Fruit fly (Drosophila melanogaster) whole organism, prepupa: Measurements from ENCODE around the gene ttm50.

Experiments used
- Blimp-1 ChIP-seq: fragments of 200-800 bp; sonication (Bioruptor generic); optimal IDR thresholded peaks from 3 replicates; lab custom pipeline; 2017; ENCODE audit warnings: missing biosample characterization, missing genetic modification characterization, mild to moderate bottlenecking, moderate library complexity, missing genetic modification reagents
- CG10631 ChIP-seq: fragments of 200-800 bp; sonication (Bioruptor generic); optimal IDR thresholded peaks from 2 replicates; lab custom pipeline; 2016; ENCODE audit warnings: missing biosample characterization, missing genetic modification characterization
- CG10669 ChIP-seq: fragments of 200-800 bp; sonication (Bioruptor generic); optimal IDR thresholded peaks from 3 replicates; lab custom pipeline; 2018; ENCODE audit warnings: missing biosample characterization, mild to moderate bottlenecking, missing genetic modification characterization, moderate library complexity
- CG11294 ChIP-seq: fragments of 200-800 bp; sonication (Bioruptor generic); IDR thresholded peaks from 2 replicates; pipeline ENCODE4 v1.3.6; 2022; ENCODE audit warnings: missing biosample characterization, missing genetic modification characterization
- CG11762 ChIP-seq: fragments of 200-800 bp; sonication (Bioruptor generic); optimal IDR thresholded peaks from 3 replicates; lab custom pipeline; 2016; ENCODE audit warnings: missing biosample characterization, missing genetic modification characterization; ENCODE audit not compliant: insufficient read depth
- CG11902 ChIP-seq: fragments of 200-800 bp; sonication (Bioruptor generic); optimal IDR thresholded peaks from 3 replicates; lab custom pipeline; 2016; ENCODE audit warnings: missing biosample characterization, missing genetic modification characterization
- CG15336 ChIP-seq: fragments of 200-800 bp; sonication (Bioruptor generic); IDR thresholded peaks from 2 replicates; pipeline ENCODE4 v1.3.6; 2022; ENCODE audit warnings: missing biosample characterization, missing genetic modification characterization
- CG16779 ChIP-seq: fragments of 200-800 bp; sonication (Bioruptor generic); optimal IDR thresholded peaks from 3 replicates; lab custom pipeline; 2017; ENCODE audit warnings: missing biosample characterization, mild to moderate bottlenecking, missing genetic modification characterization
- CG3032 ChIP-seq: fragments of 200-800 bp; optimal IDR thresholded peaks from 2 replicates; lab custom pipeline; 2019; ENCODE audit warnings: missing biosample characterization, mild to moderate bottlenecking, missing genetic modification characterization, moderate library complexity
- CG32006 ChIP-seq: fragments of 200-800 bp; sonication (Bioruptor generic); optimal IDR thresholded peaks from 3 replicates; lab custom pipeline; 2017; ENCODE audit warnings: missing biosample characterization, mild to moderate bottlenecking, missing genetic modification characterization
- CG4318 ChIP-seq: fragments of 200-800 bp; sonication (Bioruptor generic); optimal IDR thresholded peaks from 3 replicates; lab custom pipeline; 2017; ENCODE audit warnings: missing biosample characterization, mild to moderate bottlenecking, missing genetic modification characterization
- CG6163 ChIP-seq: fragments of 200-800 bp; sonication (Bioruptor generic); IDR thresholded peaks from 3 replicates; pipeline ENCODE4 v1.3.6; 2022; ENCODE audit warnings: missing biosample characterization, missing genetic modification characterization
- CG6276 ChIP-seq: fragments of 200-800 bp; sonication (Bioruptor generic); optimal IDR thresholded peaks from 2 replicates; lab custom pipeline; 2017; ENCODE audit warnings: missing biosample characterization, mild to moderate bottlenecking, missing genetic modification characterization
- CG6792 ChIP-seq: fragments of 200-800 bp; sonication (Bioruptor generic); optimal IDR thresholded peaks from 3 replicates; lab custom pipeline; 2016; ENCODE audit warnings: missing biosample characterization, missing genetic modification characterization
- CG6808 ChIP-seq: fragments of 200-800 bp; sonication (Bioruptor generic); optimal IDR thresholded peaks from 3 replicates; lab custom pipeline; 2017; ENCODE audit warnings: missing biosample characterization, missing genetic modification characterization, mild to moderate bottlenecking, moderate library complexity, missing genetic modification reagents
- CG8119 ChIP-seq: fragments of 200-800 bp; sonication (Bioruptor generic); IDR thresholded peaks from 3 replicates; pipeline ENCODE4 v1.3.6; 2022; ENCODE audit warnings: missing biosample characterization, missing genetic modification characterization
- CG8632 ChIP-seq: fragments of 200-800 bp; sonication (Bioruptor generic); optimal IDR thresholded peaks from 3 replicates; lab custom pipeline; 2016; ENCODE audit warnings: missing biosample characterization, missing genetic modification characterization
- CG9139 ChIP-seq: fragments of 200-800 bp; sonication (Bioruptor generic); optimal IDR thresholded peaks from 3 replicates; lab custom pipeline; 2017; ENCODE audit warnings: missing biosample characterization, mild to moderate bottlenecking, missing genetic modification characterization
- Eip75B ChIP-seq: fragments of 200-800 bp; sonication (Bioruptor generic); optimal IDR thresholded peaks from 3 replicates; lab custom pipeline; 2016; ENCODE audit warnings: missing biosample characterization, missing genetic modification characterization
- Eip78C ChIP-seq: fragments of 200-800 bp; sonication (Bioruptor generic); peaks from one replicate; lab custom pipeline; 2016; ENCODE audit warnings: missing biosample characterization, missing genetic modification characterization
- Ets21C ChIP-seq: fragments of 200-800 bp; sonication (Bioruptor generic); optimal IDR thresholded peaks from 3 replicates; lab custom pipeline; 2016; ENCODE audit warnings: missing biosample characterization, missing genetic modification characterization
- Ets96B ChIP-seq: fragments of 200-800 bp; optimal IDR thresholded peaks from 2 replicates; lab custom pipeline; 2019; ENCODE audit warnings: missing biosample characterization, mild to moderate bottlenecking, missing genetic modification characterization, moderate library complexity
- Hr38 ChIP-seq: sonication (Bioruptor generic); optimal IDR thresholded peaks from 2 replicates; lab custom pipeline; 2016; ENCODE audit warnings: missing biosample characterization, missing genetic modification characterization
- Hr4 ChIP-seq: fragments of 200-800 bp; sonication (Bioruptor generic); optimal IDR thresholded peaks from 3 replicates; lab custom pipeline; 2016; ENCODE audit warnings: missing biosample characterization, missing genetic modification characterization
- Lpt ChIP-seq: fragments of 200-800 bp; sonication (Bioruptor generic); optimal IDR thresholded peaks from 3 replicates; lab custom pipeline; 2016; ENCODE audit warnings: missing biosample characterization, missing genetic modification characterization
- OdsH ChIP-seq: fragments of 200-800 bp; sonication (Bioruptor generic); optimal IDR thresholded peaks from 3 replicates; lab custom pipeline; 2016; ENCODE audit warnings: missing biosample characterization, missing genetic modification characterization
- Smox ChIP-seq: fragments of 200-800 bp; sonication (Bioruptor generic); optimal IDR thresholded peaks from 3 replicates; lab custom pipeline; 2016; ENCODE audit warnings: missing biosample characterization, missing genetic modification characterization
- Sox14 ChIP-seq: fragments of 200-800 bp; sonication (Bioruptor generic); optimal IDR thresholded peaks from 3 replicates; lab custom pipeline; 2016; ENCODE audit warnings: missing biosample characterization, missing genetic modification characterization
- achi ChIP-seq: fragments of 200-800 bp; sonication (Bioruptor generic); optimal IDR thresholded peaks from 3 replicates; lab custom pipeline; 2016; ENCODE audit warnings: missing biosample characterization, missing genetic modification characterization
- cyc ChIP-seq: fragments of 200-800 bp; sonication (Bioruptor generic); optimal IDR thresholded peaks from 3 replicates; lab custom pipeline; 2016; ENCODE audit warnings: missing biosample characterization, missing genetic modification characterization
- dsx ChIP-seq: fragments of 200-800 bp; optimal IDR thresholded peaks from 3 replicates; lab custom pipeline; 2019; ENCODE audit warnings: missing biosample characterization, mild to moderate bottlenecking, missing genetic modification characterization, moderate library complexity; ENCODE audit not compliant: poor library complexity, severe bottlenecking
- eg ChIP-seq: fragments of 200-800 bp; sonication (Bioruptor generic); IDR thresholded peaks from 3 replicates; pipeline ENCODE4 v1.3.6; 2022; ENCODE audit warnings: missing biosample characterization, missing genetic modification characterization
- esn ChIP-seq: fragments of 200-800 bp; sonication (Bioruptor generic); optimal IDR thresholded peaks from 2 replicates; lab custom pipeline; 2016; ENCODE audit warnings: missing biosample characterization, mild to moderate bottlenecking, missing genetic modification characterization, moderate library complexity
- fd59A ChIP-seq: fragments of 200-800 bp; sonication (Bioruptor generic); optimal IDR thresholded peaks from 2 replicates; lab custom pipeline; 2017; ENCODE audit warnings: missing biosample characterization, mild to moderate bottlenecking, missing genetic modification characterization, missing genetic modification reagents
- fd85E ChIP-seq: fragments of 200-800 bp; sonication (Bioruptor generic); optimal IDR thresholded peaks from 3 replicates; lab custom pipeline; 2016; ENCODE audit warnings: missing biosample characterization, missing genetic modification characterization
- fkh ChIP-seq: fragments of 200-800 bp; sonication (Bioruptor generic); optimal IDR thresholded peaks from 3 replicates; lab custom pipeline; 2017; ENCODE audit warnings: missing biosample characterization, mild to moderate bottlenecking, missing genetic modification characterization, moderate library complexity
- net ChIP-seq: fragments of 200-800 bp; sonication (Bioruptor generic); optimal IDR thresholded peaks from 3 replicates; lab custom pipeline; 2016; ENCODE audit warnings: missing biosample characterization, missing genetic modification characterization
- pdm3 ChIP-seq: fragments of 200-800 bp; sonication (Bioruptor generic); optimal IDR thresholded peaks from 3 replicates; lab custom pipeline; 2016; ENCODE audit warnings: missing biosample characterization, missing genetic modification characterization
- salr ChIP-seq, 2 experiments: fragments of 200-800 bp; sonication (Bioruptor generic); optimal IDR thresholded peaks; 3 replicates each; lab custom pipeline; 2016 to 2018; ENCODE audit warnings: missing biosample characterization in 2 of 2, missing genetic modification characterization in 2 of 2, mild to moderate bottlenecking in 1 of 2
- ss ChIP-seq, 2 experiments: fragments of 200-800 bp; sonication (Bioruptor generic); optimal IDR thresholded peaks; 2 replicates in 1 of 2; 3 replicates in 1 of 2; lab custom pipeline; 2017 to 2018; ENCODE audit warnings: mild to moderate bottlenecking in 2 of 2, missing biosample characterization in 2 of 2, missing genetic modification characterization in 2 of 2, moderate library complexity in 1 of 2
- svp ChIP-seq: fragments of 200-800 bp; sonication (Bioruptor generic); peaks from one replicate; lab custom pipeline; 2016; ENCODE audit warnings: missing biosample characterization, missing genetic modification characterization
- vri ChIP-seq: fragments of 200-800 bp; sonication (Bioruptor generic); optimal IDR thresholded peaks from 3 replicates; lab custom pipeline; 2016; ENCODE audit warnings: missing biosample characterization, mild to moderate bottlenecking, missing genetic modification characterization

Gene ttm50

DNA sequence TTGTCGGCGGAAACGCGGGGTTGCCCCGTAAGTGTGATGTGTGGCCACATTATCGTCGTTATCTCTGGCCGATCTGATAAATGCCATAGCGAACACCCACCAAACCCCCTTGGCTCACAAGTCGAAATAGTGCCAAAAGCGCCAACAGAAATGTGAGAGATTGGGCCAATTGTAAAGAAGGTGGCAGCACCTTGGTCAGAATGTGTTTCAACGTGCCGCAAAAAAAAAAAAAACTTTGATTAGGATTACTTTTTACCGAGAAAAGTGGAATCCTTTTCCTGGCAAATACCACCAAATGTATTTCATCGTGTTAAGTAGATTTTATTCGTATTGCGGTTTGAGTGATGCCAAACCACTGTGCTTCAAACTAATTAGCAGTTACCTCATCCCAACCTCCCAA lies 11.0 kb upstream of the ttm50 start (continued):
- TF ChIP-seq fkh (GFP tag; lab: Kevin White, UChicago): no peak
- TF ChIP-seq Eip75B (GFP tag; lab: Kevin White, UChicago): no peak
- no peak for TF ChIP-seq CG11762 (GFP tag; lab: Kevin White, UChicago)
- TF ChIP-seq CG8632: no peak
- no peak for TF ChIP-seq CG10669 (GFP tag; lab: Kevin White, UChicago)
- no peak for TF ChIP-seq salr (GFP tag; optimal IDR thresholded peaks at IDR 0.05; lab: Kevin White, UChicago)
- peak; percentile 23; the same call in 1 of the 3 replicates for TF ChIP-seq CG8119 (GFP tag; lab: Robert Waterston, UW)
- TF ChIP-seq CG32006: peak; percentile 48
- TF ChIP-seq CG6792 (GFP tag; lab: Kevin White, UChicago): peak; percentile 6
- no peak for TF ChIP-seq Lpt (GFP tag; lab: Kevin White, UChicago)
- peak; percentile 26 for TF ChIP-seq cyc (GFP tag; lab: Kevin White, UChicago)
- TF ChIP-seq CG16779 (tag; lab: Kevin White, UChicago): no peak
- peak; percentile 23 for TF ChIP-seq Ets21C (GFP tag; lab: Kevin White, UChicago)
- TF ChIP-seq CG6276 (GFP tag; lab: Kevin White, UChicago): no peak
- TF ChIP-seq CG3032: no peak
- peak; percentile 5 for TF ChIP-seq Smox (GFP tag; lab: Kevin White, UChicago)
- no peak for TF ChIP-seq fd59A (GFP tag; lab: Kevin White, UChicago)
- TF ChIP-seq Blimp-1 (GFP tag; lab: Kevin White, UChicago): no peak
- TF ChIP-seq CG9139 (GFP tag; lab: Kevin White, UChicago): no peak
- peak; percentile 46 for TF ChIP-seq pdm3 (GFP tag; lab: Kevin White, UChicago)

- peak; percentile 68; the same call in 2 of the 3 replicates for TF ChIP-seq CG6163 (GFP tag; lab: Robert Waterston, UW)
- no peak for TF ChIP-seq CG11294
- TF ChIP-seq Hr4: no peak
- TF ChIP-seq Hr38: no peak
- TF ChIP-seq cyc (GFP tag; lab: Kevin White, UChicago): no peak
- TF ChIP-seq fd59A (GFP tag; lab: Kevin White, UChicago): no peak
- TF ChIP-seq CG16779 (tag; lab: Kevin White, UChicago): peak; percentile 64
- TF ChIP-seq CG15336 (GFP tag; lab: Robert Waterston, UW): peak; percentile 58
- no peak for TF ChIP-seq Sox14 (GFP tag; lab: Kevin White, UChicago)
- peak; percentile 1 for TF ChIP-seq dsx (GFP tag; lab: Kevin White, UChicago)
- TF ChIP-seq achi (GFP tag; lab: Kevin White, UChicago): no peak
- TF ChIP-seq CG6808 (GFP tag; lab: Kevin White, UChicago): peak; percentile 53
- TF ChIP-seq vri: peak; percentile 92
- peak; percentile 16 for TF ChIP-seq net (GFP tag; lab: Kevin White, UChicago)
- TF ChIP-seq CG8119 (GFP tag; lab: Robert Waterston, UW): peak; percentile 68; the same call in 2 of the 3 replicates
- no peak for TF ChIP-seq svp
- TF ChIP-seq esn (GFP tag; lab: Kevin White, UChicago): no peak
- TF ChIP-seq ss (GFP tag; optimal IDR thresholded peaks at IDR 0.05; lab: Kevin White, UChicago): peak in 1 of 2 experiments; percentile 61
- TF ChIP-seq CG10631 (GFP tag; lab: Kevin White, UChicago): no peak
- peak; percentile 34 for TF ChIP-seq Eip78C (GFP tag; lab: Kevin White, UChicago)
- peak; percentile 15 for TF ChIP-seq Ets96B (tag; lab: Kevin White, UChicago)
- peak; percentile 66; the same call in 2 of the 3 replicates for TF ChIP-seq eg (GFP tag; lab: Robert Waterston, UW)
- TF ChIP-seq, all 60 proteins: peak for 12
Measured at dm6 chrX:2742067-2742466, 10.1 kb upstream of the ttm50 start.

- no peak for TF ChIP-seq CG8632
- TF ChIP-seq CG4318 (GFP tag; lab: Kevin White, UChicago): no peak
- TF ChIP-seq CG16779 (tag; lab: Kevin White, UChicago): no peak
- TF ChIP-seq CG8119 (GFP tag; lab: Robert Waterston, UW): no peak
- no peak for TF ChIP-seq OdsH (GFP tag; lab: Kevin White, UChicago)
- TF ChIP-seq dsx (GFP tag; lab: Kevin White, UChicago): no peak
- no peak for TF ChIP-seq CG6792 (GFP tag; lab: Kevin White, UChicago)
- TF ChIP-seq fkh (GFP tag; lab: Kevin White, UChicago): no peak
- no peak for TF ChIP-seq Eip75B (GFP tag; lab: Kevin White, UChicago)
- no peak for TF ChIP-seq ss (GFP tag; optimal IDR thresholded peaks at IDR 0.05; lab: Kevin White, UChicago)
- no peak for TF ChIP-seq Sox14 (GFP tag; lab: Kevin White, UChicago)
- TF ChIP-seq vri: no peak
- no peak for TF ChIP-seq CG9139 (GFP tag; lab: Kevin White, UChicago)
- TF ChIP-seq CG32006: no peak
- no peak for TF ChIP-seq CG11294
- TF ChIP-seq Lpt (GFP tag; lab: Kevin White, UChicago): no peak
- TF ChIP-seq fd85E (GFP tag; lab: Kevin White, UChicago): no peak
- TF ChIP-seq CG11902 (GFP tag; lab: Kevin White, UChicago): no peak
Measured at dm6 chrX:2740084-2740483, 8.1 kb upstream of the ttm50 start, which contains the start of gene kirre. TSS of gene kirre (plus strand) at chrX:2740384.
